Worm (Caenorhabditis elegans): ENCODE data around the gene F54F11.1.

The F54F11.1 gene

DNA sequence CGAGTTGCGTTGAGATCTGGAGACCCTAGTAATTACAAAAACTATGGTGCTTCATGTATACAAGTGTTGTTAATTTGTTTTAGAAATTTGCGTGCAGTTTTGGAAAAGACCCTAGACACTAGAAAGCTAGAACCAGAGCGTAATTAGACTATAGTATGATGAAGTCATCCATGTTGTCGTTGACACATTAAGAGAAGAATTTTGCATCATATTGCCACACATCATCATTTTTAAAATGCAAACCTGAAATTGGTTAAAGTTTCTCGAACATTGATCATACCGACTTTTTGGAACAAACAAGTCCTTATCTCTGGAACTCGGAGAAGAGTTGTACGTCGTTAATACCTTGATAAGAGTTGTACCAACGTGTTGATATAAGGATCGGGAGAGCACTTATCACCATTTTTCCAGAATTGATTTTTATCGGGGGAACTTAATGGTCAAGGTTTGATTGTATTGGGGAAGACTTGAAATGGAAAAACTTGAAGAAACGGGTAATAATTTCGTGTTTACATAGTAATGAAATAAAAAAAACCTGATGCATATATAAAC, 35.8 kb upstream of the F54F11.1 start:
- TF ChIP-seq nhr-85 (tag): no peak
- TF ChIP-seq nhr-20 (tag; optimal IDR thresholded peaks at IDR 0.05): peak; percentile 42
- peak; percentile 26 for TF ChIP-seq lin-14 (GFP tag; optimal IDR thresholded peaks at IDR 0.05)
- TF ChIP-seq elt-2 (tag; optimal IDR thresholded peaks at IDR 0.05): peak; percentile 97
- TF ChIP-seq nhr-90 (tag; optimal IDR thresholded peaks at IDR 0.05; ENCODE audit: poor library complexity): no peak
- TF ChIP-seq lin-35 (GFP tag; optimal IDR thresholded peaks at IDR 0.05): peak in 1 of 2 experiments; percentile 11
- peak; percentile 27; the same call in 1 of the 2 replicates for TF ChIP-seq nhr-19 (GFP tag; conservative IDR thresholded peaks at IDR 0.05)
- peak; percentile 49 for TF ChIP-seq tlp-1 (tag; optimal IDR thresholded peaks at IDR 0.05)
- TF ChIP-seq unc-130 (tag; optimal IDR thresholded peaks at IDR 0.05): no peak
- no peak for TF ChIP-seq efl-1 (optimal IDR thresholded peaks at IDR 0.05)
- peak in 1 of 2 experiments; percentile 66 for TF ChIP-seq efl-1 (GFP tag; optimal IDR thresholded peaks at IDR 0.05 in 1 of 2)
- no peak for TF ChIP-seq snu-23 (GFP tag; optimal IDR thresholded peaks at IDR 0.05)
- peak in 1 of 2 experiments; percentile 4 for TF ChIP-seq mdl-1 (tag; optimal IDR thresholded peaks at IDR 0.05)
- TF ChIP-seq fkh-4 (tag; optimal IDR thresholded peaks at IDR 0.05; ENCODE audit: borderline replicate concordance): no peak
- no peak for TF ChIP-seq nhr-47 (tag; optimal IDR thresholded peaks at IDR 0.05)
- peak; percentile 97 for TF ChIP-seq pqm-1 (tag; optimal IDR thresholded peaks at IDR 0.05)
- TF ChIP-seq nhr-71 (tag; optimal IDR thresholded peaks at IDR 0.05): peak; percentile 30
- TF ChIP-seq mef-2 (tag; optimal IDR thresholded peaks at IDR 0.05): no peak

DNA sequence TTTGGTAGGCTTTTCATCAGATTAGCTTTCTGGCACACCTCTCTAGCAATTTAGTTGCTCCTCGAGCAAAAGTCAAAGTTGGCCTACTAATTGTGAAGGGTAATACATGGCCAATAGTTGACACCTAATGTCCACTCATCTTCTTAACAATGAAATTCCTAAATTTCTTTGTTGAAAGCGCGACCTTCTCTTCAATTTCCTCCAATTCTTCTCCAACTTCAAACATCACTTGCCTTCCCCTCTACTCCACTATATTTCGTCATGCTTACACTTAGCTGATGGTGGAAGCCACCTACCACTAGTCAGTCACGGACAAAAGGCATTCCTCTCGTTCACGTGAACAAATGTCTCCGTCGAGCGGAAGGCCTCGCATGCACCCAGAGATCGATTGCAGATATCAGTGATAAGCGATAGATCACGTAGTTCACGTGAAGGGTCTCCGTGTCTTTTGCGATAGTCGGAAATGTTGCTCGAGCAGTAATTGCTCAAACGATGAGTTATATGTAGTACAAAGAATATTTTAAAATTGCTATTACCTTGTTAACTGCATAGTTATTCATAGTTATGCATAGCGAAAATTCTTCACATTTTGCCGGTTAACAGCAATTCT, 34.6 kb upstream of the F54F11.1 start, which contains the start of gene E01G4.3:
TSS of gene E01G4.3 (minus strand) at position 560 of the 610 bp plus-strand sequence.
- no peak for TF ChIP-seq pqm-1 (tag; optimal IDR thresholded peaks at IDR 0.05)
- TF ChIP-seq sup-37 (GFP tag; optimal IDR thresholded peaks at IDR 0.05): no peak
- TF ChIP-seq lsy-2 (tag; optimal IDR thresholded peaks at IDR 0.05): peak; percentile 40 to 73
- TF ChIP-seq tlp-1 (tag; optimal IDR thresholded peaks at IDR 0.05): no peak
- TF ChIP-seq xbp-1 (tag; optimal IDR thresholded peaks at IDR 0.05): peak; percentile 47
- peak; percentile 71 for TF ChIP-seq tbx-2 (tag; optimal IDR thresholded peaks at IDR 0.05)
- TF ChIP-seq unc-86 (tag; optimal IDR thresholded peaks at IDR 0.05): no peak
- no peak for TF ChIP-seq fos-1 (tag; optimal IDR thresholded peaks at IDR 0.05)
- TF ChIP-seq nhr-11 (tag; optimal IDR thresholded peaks at IDR 0.05): peak; percentile 54
- peak in 1 of 2 experiments; percentile 74 for TF ChIP-seq lin-35 (GFP tag; optimal IDR thresholded peaks at IDR 0.05)
- TF ChIP-seq nhr-19 (GFP tag; conservative IDR thresholded peaks at IDR 0.05): peak; percentile 90
- TF ChIP-seq C34B4.2 (tag; optimal IDR thresholded peaks at IDR 0.05): no peak
- no peak for TF ChIP-seq egl-13 (tag; optimal IDR thresholded peaks at IDR 0.05)
- no peak for TF ChIP-seq hlh-4 (tag; optimal IDR thresholded peaks at IDR 0.05)
- no peak for TF ChIP-seq fkh-4 (tag; optimal IDR thresholded peaks at IDR 0.05; ENCODE audit: borderline replicate concordance)
- TF ChIP-seq unc-62 (GFP tag; optimal IDR thresholded peaks at IDR 0.05): no peak
- no peak for TF ChIP-seq ces-1 (GFP tag; optimal IDR thresholded peaks at IDR 0.05)
- TF ChIP-seq unc-98 (GFP tag; IDR thresholded peaks at IDR 0.05): 0 out of 2 replicates have a peak, but pooled peaks have one; percentile 25
- TF ChIP-seq alr-1 (tag; optimal IDR thresholded peaks at IDR 0.05; ENCODE audit: borderline replicate concordance): no peak
- TF ChIP-seq nhr-90 (tag; optimal IDR thresholded peaks at IDR 0.05; ENCODE audit: poor library complexity): peak; percentile 58
- no peak for TF ChIP-seq irx-1 (tag; optimal IDR thresholded peaks at IDR 0.05)
- TF ChIP-seq F16B12.6 (tag; optimal IDR thresholded peaks at IDR 0.05): no peak
- no peak for TF ChIP-seq dsc-1 (tag; optimal IDR thresholded peaks at IDR 0.05)
- no peak for TF ChIP-seq fkh-8 (tag; optimal IDR thresholded peaks at IDR 0.05)
- TF ChIP-seq isw-1 (GFP tag; IDR thresholded peaks at IDR 0.05): no peak
- TF ChIP-seq ceh-88 (GFP tag; IDR thresholded peaks at IDR 0.05): no peak
- no peak for TF ChIP-seq sptf-1 (tag; optimal IDR thresholded peaks at IDR 0.05)
- peak; percentile 73 for TF ChIP-seq rnt-1 (tag; optimal IDR thresholded peaks at IDR 0.05)
- TF ChIP-seq ceh-82 (tag; optimal IDR thresholded peaks at IDR 0.05): no peak
- TF ChIP-seq egl-27 (tag; optimal IDR thresholded peaks at IDR 0.05): peak in 1 of 2 experiments; percentile 16
- TF ChIP-seq nhr-47 (tag; optimal IDR thresholded peaks at IDR 0.05): peak; percentile 52
- peak; percentile 30 for TF ChIP-seq skn-1 (tag; optimal IDR thresholded peaks at IDR 0.05)
- TF ChIP-seq grh-1 (GFP tag; IDR thresholded peaks at IDR 0.05): no peak
- TF ChIP-seq nhr-12 (tag; optimal IDR thresholded peaks at IDR 0.05): no peak
- no peak for TF ChIP-seq lin-13 (GFP tag; optimal IDR thresholded peaks at IDR 0.05)
- peak; percentile 86 for TF ChIP-seq nhr-85 (tag)
- peak; percentile 32 for TF ChIP-seq swsn-7 (tag; optimal IDR thresholded peaks at IDR 0.05)
- peak; percentile 1 for TF ChIP-seq lin-39 (tag; optimal IDR thresholded peaks at IDR 0.05)
- TF ChIP-seq vab-15 (tag; optimal IDR thresholded peaks at IDR 0.05): no peak
